Fruit fly (Drosophila melanogaster): ENCODE data around the gene CG32461.
A peak's percentile ranks its signal among the peaks of the same experiment; 100 is the strongest.

The CG32461 gene

dm6 chr3L:22998176-22998575 lies 43.1 kb upstream of the CG32461 start, which contains the start of gene nrm (continued):
- TF ChIP-seq Nf-YC (tag; optimal IDR thresholded peaks at IDR 0.05) (no peak), bsh (GFP tag; optimal IDR thresholded peaks at IDR 0.05) (no peak), H2.0 (GFP tag; IDR thresholded peaks at IDR 0.05) (no peak), CG9437 (GFP tag; optimal IDR thresholded peaks at IDR 0.05) (no peak), CG12769 (tag; optimal IDR thresholded peaks at IDR 0.05) (peak; percentile 17), vvl (GFP tag; IDR thresholded peaks at IDR 0.05) (no peak), Fer1 (GFP tag; optimal IDR thresholded peaks at IDR 0.05) (no peak), stwl (tag; optimal IDR thresholded peaks at IDR 0.05) (peak; percentile 20), Trl (optimal IDR thresholded peaks at IDR 0.05) (peak in 1 of 2 experiments; percentile 2), Trl (GFP tag; optimal IDR thresholded peaks at IDR 0.05) (no peak), CG10565 (GFP tag; optimal IDR thresholded peaks at IDR 0.05) (no peak), CG34422 (GFP tag; IDR thresholded peaks at IDR 0.05) (no peak), kah (GFP tag; optimal IDR thresholded peaks at IDR 0.05) (no peak), ATbp (GFP tag; optimal IDR thresholded peaks at IDR 0.05) (no peak), CG10462 (GFP tag; optimal IDR thresholded peaks at IDR 0.05) (no peak), schlank (tag; optimal IDR thresholded peaks at IDR 0.05) (no peak), Optix (GFP tag; IDR thresholded peaks at IDR 0.05) (no peak), exex (tag; optimal IDR thresholded peaks at IDR 0.05) (no peak), gro (GFP tag; optimal IDR thresholded peaks at IDR 0.05) (no peak), p53 (GFP tag; optimal IDR thresholded peaks at IDR 0.05) (no peak), CG31224 (GFP tag; IDR thresholded peaks at IDR 0.05) (no peak), Spps (tag; optimal IDR thresholded peaks at IDR 0.05) (no peak), CG11504 (tag; optimal IDR thresholded peaks at IDR 0.05) (peak; percentile 40), CG34224 (GFP tag; IDR thresholded peaks at IDR 0.05; ENCODE audit: partially characterized antibody) (peak; percentile 45; the same call in 1 of the 3 replicates), Antp (GFP tag; optimal IDR thresholded peaks at IDR 0.05) (no peak), cwo (GFP tag; optimal IDR thresholded peaks at IDR 0.05) (no peak), ac (GFP tag; optimal IDR thresholded peaks at IDR 0.05) (peak; percentile 42), onecut (GFP tag; IDR thresholded peaks at IDR 0.05) (no peak), Kr (GFP tag; optimal IDR thresholded peaks at IDR 0.05) (no peak), slou (GFP tag; optimal IDR thresholded peaks at IDR 0.05) (no peak), B-H2 (GFP tag; optimal IDR thresholded peaks at IDR 0.05) (peak; percentile 10), CG32532 (GFP tag; IDR thresholded peaks at IDR 0.05) (no peak), Adf1 (GFP tag; IDR thresholded peaks at IDR 0.05) (0 out of 2 replicates have a peak, but pooled peaks have one; percentile 12), h (optimal IDR thresholded peaks at IDR 0.05) (no peak), CG3281 (GFP tag; optimal IDR thresholded peaks at IDR 0.05) (no peak), CG5953 (GFP tag; IDR thresholded peaks at IDR 0.05) (no peak), sima (GFP tag; optimal IDR thresholded peaks at IDR 0.05) (no peak), CG17385 (GFP tag; optimal IDR thresholded peaks at IDR 0.05) (no peak), Sry-β (GFP tag; optimal IDR thresholded peaks at IDR 0.05) (no peak), klu (GFP tag; IDR thresholded peaks at IDR 0.05) (no peak), sens (GFP tag) (peak; percentile 69), CG10543 (GFP tag; optimal IDR thresholded peaks at IDR 0.05) (peak; percentile 15), CG11456 (GFP tag; IDR thresholded peaks at IDR 0.05) (no peak), CG10366 (GFP tag; IDR thresholded peaks at IDR 0.05) (no peak), Opbp (GFP tag; IDR thresholded peaks at IDR 0.05; ENCODE audit: partially characterized antibody) (0 out of 3 replicates have a peak, but pooled peaks have one; percentile 38), Dip2 (GFP tag; IDR thresholded peaks at IDR 0.05) (no peak), CG8290 (GFP tag; optimal IDR thresholded peaks at IDR 0.05) (no peak), CG8290 (tag; optimal IDR thresholded peaks at IDR 0.05) (peak in 1 of 2 experiments; percentile 34), Lpt (GFP tag; optimal IDR thresholded peaks at IDR 0.05) (no peak), bowl (GFP tag; IDR thresholded peaks at IDR 0.05) (no peak), mld (GFP tag; IDR thresholded peaks at IDR 0.05; ENCODE audit: partially characterized antibody) (no peak)

Data from whole organism, embryonic.